Fruit fly (Drosophila melanogaster): ENCODE measurements around the gene moi.

moi gene

dm6 chr3R:18255281-18255680 lies at the start of gene moi, which contains the start of the genes Ada2a, Polr2D and Tgs1:
moi (plus strand) TSS chr3R:18255530.
Ada2a (minus strand) TSS chr3R:18255487.
Polr2D (minus strand) TSS chr3R:18255487.
Tgs1 (plus strand) TSS chr3R:18255530.
- peak; percentile 23 for TF ChIP-seq CG17801 (GFP tag; optimal IDR thresholded peaks at IDR 0.05; ENCODE audit: partially characterized antibody)

dm6 chr3R:18208479-18208878 lies 46.9 kb upstream of the moi start, which contains the start of gene CG44158:
CG44158 (plus strand) TSS chr3R:18208779.
- no peak for TF ChIP-seq CG17801 (GFP tag; optimal IDR thresholded peaks at IDR 0.05; ENCODE audit: partially characterized antibody)

DNA sequence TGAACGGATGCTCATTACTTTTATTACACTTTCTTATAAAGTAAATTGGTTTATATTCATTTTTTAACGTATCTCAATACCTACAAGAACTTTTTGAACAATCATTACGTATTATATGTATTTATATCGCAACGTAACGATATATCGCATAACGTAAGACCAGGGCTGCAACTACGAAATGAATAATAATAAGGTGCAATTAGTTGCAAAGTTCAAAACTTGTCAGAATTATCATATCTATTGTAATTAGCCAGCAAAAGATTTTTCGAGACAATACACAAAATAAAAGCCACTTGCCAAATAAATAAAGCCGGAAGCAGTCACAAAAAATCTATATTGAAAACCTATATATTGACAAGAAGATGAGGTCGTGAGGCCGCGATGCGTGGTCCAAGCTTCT lies 40.0 kb upstream of the moi start:
- TF ChIP-seq CG17801 (GFP tag; optimal IDR thresholded peaks at IDR 0.05; ENCODE audit: partially characterized antibody): peak; percentile 36

DNA sequence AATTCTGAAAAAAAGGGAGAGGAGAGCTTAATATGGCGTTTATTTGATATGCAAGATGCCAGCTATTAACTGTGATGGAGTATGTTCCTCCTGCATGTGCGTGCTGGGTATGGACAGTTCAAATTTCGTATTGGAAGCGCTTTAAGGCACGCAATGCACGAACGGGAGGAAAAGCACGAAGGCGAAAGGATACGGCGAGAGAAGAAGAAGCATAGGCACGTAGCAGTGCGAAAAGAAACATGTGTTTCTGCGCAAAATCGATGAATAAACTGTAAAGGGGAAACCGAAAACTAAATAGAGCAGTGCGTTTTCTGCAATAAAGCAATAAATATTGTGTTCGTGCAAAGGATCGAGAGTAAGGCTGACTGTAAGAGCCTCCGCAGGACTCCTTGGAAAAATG lies 39.4 kb upstream of the moi start, which contains the start of gene CG14314:
Gene CG14314 (plus strand): TSS at position 243 of the 400 bp plus-strand sequence.
- no peak for TF ChIP-seq CG17801 (GFP tag; optimal IDR thresholded peaks at IDR 0.05; ENCODE audit: partially characterized antibody)

DNA sequence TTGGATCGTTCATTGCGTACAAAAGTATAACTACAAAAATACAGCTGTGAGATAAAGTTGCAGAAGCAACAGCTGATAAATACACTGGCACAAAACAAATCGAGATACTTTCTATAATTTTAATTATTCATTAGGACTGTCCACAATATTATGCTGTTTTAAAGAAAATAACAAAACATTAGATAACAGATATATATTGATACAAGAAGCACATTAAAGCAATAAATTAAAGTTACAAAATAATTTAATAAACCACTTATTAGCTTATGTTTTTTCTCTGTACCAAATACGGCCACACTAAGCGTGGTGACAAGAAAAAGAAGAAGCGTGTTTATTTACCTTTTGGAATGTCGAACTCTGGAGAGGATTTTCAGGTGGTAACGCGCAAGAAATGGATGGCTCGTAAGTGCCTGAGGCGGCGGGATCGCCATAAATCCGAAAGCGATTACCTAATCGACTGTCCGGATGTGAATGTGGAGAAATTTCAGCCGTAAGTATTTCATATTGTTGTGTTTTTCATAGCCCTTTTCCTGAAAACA lies 35.0 kb upstream of the moi start, which contains the start of the genes CG7988 and CG7183:
Gene CG7988 (plus strand): TSS at position 316 of the 539 bp plus-strand sequence.
Gene CG7183 (minus strand): TSS at position 489 of the 539 bp plus-strand sequence.
- TF ChIP-seq CG17801 (GFP tag; optimal IDR thresholded peaks at IDR 0.05; ENCODE audit: partially characterized antibody): peak; percentile 98

DNA sequence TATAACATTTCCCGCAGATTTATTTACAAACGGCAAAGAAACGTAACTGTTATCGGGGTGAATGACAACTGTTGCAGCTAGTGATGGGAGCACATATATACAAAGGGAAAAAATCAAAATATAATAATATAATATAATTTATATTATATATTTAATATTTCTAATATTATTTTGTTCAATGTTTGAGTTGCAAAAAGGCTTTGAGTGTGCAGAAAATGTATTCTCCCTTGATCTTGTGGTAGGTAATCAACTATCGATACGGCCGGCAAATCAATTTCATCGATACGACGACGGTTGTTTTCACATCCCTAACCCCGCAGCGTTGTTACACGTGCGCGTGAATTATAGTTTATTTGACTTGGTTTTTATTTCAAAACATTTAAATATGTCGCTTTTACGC lies 31.9 kb upstream of the moi start, which contains the start of the genes mTerf5 and Non3:
Gene mTerf5 (minus strand): TSS at position 249 of the 400 bp plus-strand sequence.
Gene Non3 (plus strand): TSS at position 289 of the 400 bp plus-strand sequence.
- TF ChIP-seq CG17801 (GFP tag; optimal IDR thresholded peaks at IDR 0.05; ENCODE audit: partially characterized antibody): peak; percentile 73

dm6 chr3R:18226043-18226808 lies 29.1 kb upstream of the moi start, which contains the start of the genes CG7168 and Mdh2:
CG7168 (minus strand) TSS chr3R:18226082.
Mdh2 (plus strand) TSS chr3R:18226396.
- TF ChIP-seq CG17801 (GFP tag; optimal IDR thresholded peaks at IDR 0.05; ENCODE audit: partially characterized antibody): peak; percentile 12

DNA sequence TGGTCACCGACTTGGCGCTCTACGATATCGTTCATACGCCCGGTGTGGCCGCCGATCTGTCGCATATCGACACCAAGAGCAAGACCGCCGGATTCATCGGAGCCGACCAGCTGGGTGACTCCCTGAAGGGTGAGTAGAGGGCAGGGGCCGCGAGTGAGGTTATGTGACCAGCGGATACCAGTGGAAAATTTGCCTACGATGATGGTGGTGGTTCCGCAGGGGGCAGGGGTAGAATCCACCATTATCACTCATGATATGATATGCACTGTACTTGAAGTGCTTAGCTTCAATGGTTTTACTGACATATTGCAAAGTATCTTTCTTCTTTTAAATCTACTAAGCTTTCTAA lies 28.5 kb upstream of the moi start:
- TF ChIP-seq CG17801 (GFP tag; optimal IDR thresholded peaks at IDR 0.05; ENCODE audit: partially characterized antibody): no peak

- TF ChIP-seq CG17801 (GFP tag; optimal IDR thresholded peaks at IDR 0.05; ENCODE audit: partially characterized antibody): no peak
Observed at dm6 chr3R:18227385-18227784, 27.9 kb upstream of the moi start.

DNA sequence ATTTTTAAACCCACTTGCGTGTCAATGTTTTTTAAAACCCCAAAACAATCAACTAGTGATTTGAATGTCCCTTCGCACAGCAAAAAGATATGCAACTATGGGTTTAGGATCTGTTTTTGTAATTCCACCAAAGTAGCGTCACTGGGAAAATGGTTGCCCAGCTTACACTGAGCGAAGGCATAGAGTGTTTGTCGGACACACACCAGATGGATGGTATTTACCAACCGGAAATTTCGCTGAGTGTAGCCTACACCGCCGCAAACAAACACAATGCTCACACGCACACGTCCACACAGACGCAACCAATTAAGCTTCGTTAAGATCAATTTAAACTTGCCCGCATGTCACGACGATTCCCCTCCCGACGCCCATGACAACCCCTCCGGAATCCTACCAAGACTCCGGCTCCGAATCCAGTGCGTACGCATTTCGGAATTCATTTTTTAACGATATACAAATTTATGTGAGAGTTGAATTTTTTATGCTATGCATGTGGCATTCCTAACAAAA lies 26.6 kb upstream of the moi start:
- no peak for TF ChIP-seq CG17801 (GFP tag; optimal IDR thresholded peaks at IDR 0.05; ENCODE audit: partially characterized antibody)

DNA sequence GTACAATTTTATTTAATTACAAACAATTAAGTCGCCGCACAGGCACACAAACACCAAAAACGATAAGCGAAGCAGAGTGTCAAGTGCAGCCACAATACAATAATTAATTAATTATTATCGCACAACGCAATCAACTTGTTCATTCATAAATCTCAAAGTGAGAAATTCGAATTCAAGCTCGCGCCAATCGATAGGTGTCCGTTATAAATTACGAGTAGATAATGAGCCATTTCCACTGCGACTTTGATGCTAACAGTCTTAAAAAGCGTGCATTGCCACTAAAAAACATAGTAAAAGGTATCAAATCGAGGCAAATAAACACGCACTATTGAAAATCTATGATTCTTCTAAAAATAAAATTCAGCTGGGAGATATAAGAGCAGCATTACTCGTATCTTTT lies 25.1 kb upstream of the moi start:
- TF ChIP-seq CG17801 (GFP tag; optimal IDR thresholded peaks at IDR 0.05; ENCODE audit: partially characterized antibody): no peak

DNA sequence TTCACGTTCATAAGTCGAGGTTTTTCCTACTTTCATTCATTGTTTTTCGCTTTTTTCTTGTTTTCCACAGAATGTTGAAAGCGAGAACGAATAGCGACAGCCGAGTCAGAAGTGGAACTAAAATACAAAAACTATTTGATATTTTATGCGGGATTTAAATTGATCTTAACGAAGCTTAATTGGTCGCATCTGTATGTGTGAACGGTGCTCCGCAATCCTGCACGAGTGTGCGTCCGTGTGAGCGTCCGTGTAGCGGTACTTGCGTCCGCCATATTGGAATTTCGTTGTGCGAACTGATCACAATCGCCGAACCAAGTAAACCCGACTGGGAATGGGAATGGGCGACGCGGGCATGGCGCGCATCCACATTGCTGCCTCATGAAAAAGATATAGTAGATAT lies 23.1 kb upstream of the moi start:
- TF ChIP-seq CG17801 (GFP tag; optimal IDR thresholded peaks at IDR 0.05; ENCODE audit: partially characterized antibody): no peak

- no peak for TF ChIP-seq CG17801 (GFP tag; optimal IDR thresholded peaks at IDR 0.05; ENCODE audit: partially characterized antibody)
Observed at dm6 chr3R:18234699-18235257, 20.6 kb upstream of the moi start.

- TF ChIP-seq CG17801 (GFP tag; optimal IDR thresholded peaks at IDR 0.05; ENCODE audit: partially characterized antibody): no peak
Observed at dm6 chr3R:18235879-18236278, 19.5 kb upstream of the moi start, which contains the start of gene repo. repo (plus strand) TSS chr3R:18236192.
